Fruit fly (Drosophila melanogaster) whole organism, wandering third instar larva: ENCODE data around the gene CG15597.

ENCODE experiments used
- Abd-B ChIP-seq: fragments of >200 bp; optimal IDR thresholded peaks from 2 replicates; lab custom pipeline; 2017; ENCODE audit warnings: missing biosample characterization, missing genetic modification characterization
- Hr83 ChIP-seq: fragments of 200-300 bp; sonication (Bioruptor generic); optimal IDR thresholded peaks from 2 replicates; lab custom pipeline; 2016; ENCODE audit warnings: missing biosample characterization, mild to moderate bottlenecking, missing genetic modification characterization, moderate library complexity; ENCODE audit not compliant: poor library complexity, severe bottlenecking
- N ChIP-seq: fragments of >200 bp; optimal IDR thresholded peaks from 2 replicates; lab custom pipeline; 2018; ENCODE audit warnings: missing biosample characterization, missing external identifiers, missing genetic modification characterization
- OdsH ChIP-seq: fragments of 200-800 bp; sonication (Bioruptor generic); optimal IDR thresholded peaks from 2 replicates; lab custom pipeline; 2016; ENCODE audit warnings: missing biosample characterization, mild to moderate bottlenecking, missing genetic modification characterization
- br ChIP-seq: fragments of 200-800 bp; sonication (Bioruptor generic); optimal IDR thresholded peaks from 2 replicates; lab custom pipeline; 2016; ENCODE audit warnings: missing biosample characterization, missing genetic modification characterization
- brk ChIP-seq: fragments of 200-800 bp; sonication (Bioruptor generic); optimal IDR thresholded peaks from 2 replicates; lab custom pipeline; 2016; ENCODE audit warnings: missing biosample characterization, mild to moderate bottlenecking, missing genetic modification characterization
- dsf ChIP-seq: sonication (Bioruptor generic); optimal IDR thresholded peaks from 2 replicates; lab custom pipeline; 2016; ENCODE audit warnings: missing biosample characterization, missing genetic modification characterization, borderline replicate concordance
- foxo ChIP-seq, 2 experiments: fragments of 200-800 bp; sonication (Bioruptor generic); optimal IDR thresholded peaks; 2 replicates in 1 of 2; 3 replicates in 1 of 2; lab custom pipeline; 2016 to 2017; ENCODE audit warnings: missing biosample characterization in 2 of 2, missing genetic modification characterization in 2 of 2
- tai ChIP-seq: sonication (Bioruptor generic); optimal IDR thresholded peaks from 2 replicates; lab custom pipeline; 2016; ENCODE audit warnings: missing biosample characterization, missing genetic modification characterization
- usp ChIP-seq: fragments of >200 bp; optimal IDR thresholded peaks from 2 replicates; lab custom pipeline; 2017; ENCODE audit warnings: missing biosample characterization, missing genetic modification characterization

dm6 chr3R:6252809-6253208 is 32.2 kb downstream of the CG15597 start:
- no peak for TF ChIP-seq usp (GFP tag; lab: Kevin White, UChicago)
- TF ChIP-seq tai (GFP tag; lab: Kevin White, UChicago), result no peak
- TF ChIP-seq foxo (GFP tag; optimal IDR thresholded peaks at IDR 0.05; lab: Kevin White, UChicago), result no peak
- no peak for TF ChIP-seq br (GFP tag; lab: Kevin White, UChicago)
- TF ChIP-seq Hr83 (GFP tag; lab: Kevin White, UChicago), result no peak
- no peak for TF ChIP-seq Abd-B
- no peak for TF ChIP-seq dsf (GFP tag; lab: Kevin White, UChicago)
- no peak for TF ChIP-seq OdsH (GFP tag; lab: Kevin White, UChicago)
- TF ChIP-seq N (GFP tag; lab: Kevin White, UChicago), result no peak
- TF ChIP-seq brk (GFP tag; lab: Kevin White, UChicago), result no peak
